Worm (Caenorhabditis elegans) whole organism, L3 larva: ENCODE results near the gene copb-1.

Source experiments
- fkh-10 ChIP-seq: sonication (generic microtip); optimal IDR thresholded peaks from 2 replicates; lab custom pipeline; 2017; ENCODE audit warnings: missing biosample characterization, missing genetic modification reagents, missing genetic modification characterization
- jun-1 ChIP-seq: fragments of 150-350 bp; optimal IDR thresholded peaks from 2 replicates; lab custom pipeline; 2014; ENCODE audit warnings: missing biosample characterization, missing genetic modification reagents, missing genetic modification characterization
- nhr-28 ChIP-seq: fragments of 150-350 bp; optimal IDR thresholded peaks from 2 replicates; lab custom pipeline; 2014; ENCODE audit warnings: missing biosample characterization, missing genetic modification characterization
- pqm-1 ChIP-seq: fragments of 150-350 bp; optimal IDR thresholded peaks from 2 replicates; lab custom pipeline; 2017; ENCODE audit warnings: missing biosample characterization, missing genetic modification characterization, inconsistent platforms

DNA sequence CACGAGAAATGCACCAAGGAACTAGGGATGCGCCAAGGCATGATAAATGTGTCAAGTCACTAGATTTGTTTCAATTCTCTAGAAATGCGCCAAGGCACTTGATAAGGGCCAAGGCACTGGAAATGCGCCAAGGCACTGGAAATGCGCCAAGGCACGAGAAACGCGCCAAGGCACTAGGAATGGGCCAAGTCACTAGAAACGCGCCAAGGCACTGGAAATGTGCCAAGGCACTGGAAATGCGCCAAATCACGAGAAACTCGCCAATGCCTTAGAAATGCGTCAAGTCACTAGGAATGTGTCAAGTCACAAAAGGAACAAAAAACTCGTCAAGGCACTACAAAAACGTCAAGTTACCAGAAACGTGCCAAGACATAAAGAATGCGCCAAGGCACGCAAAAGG lies 42.3 kb upstream of the copb-1 start:
- TF ChIP-seq nhr-28 (tag; lab: Kevin White, UChicago) (no peak), pqm-1 (tag; lab: Kevin White, UChicago) (no peak), fkh-10 (GFP tag; lab: Kevin White, UChicago) (no peak), jun-1 (tag; lab: Kevin White, UChicago) (no peak)
